Worm (Caenorhabditis elegans): ENCODE measurements around the gene srw-133.

DNA sequence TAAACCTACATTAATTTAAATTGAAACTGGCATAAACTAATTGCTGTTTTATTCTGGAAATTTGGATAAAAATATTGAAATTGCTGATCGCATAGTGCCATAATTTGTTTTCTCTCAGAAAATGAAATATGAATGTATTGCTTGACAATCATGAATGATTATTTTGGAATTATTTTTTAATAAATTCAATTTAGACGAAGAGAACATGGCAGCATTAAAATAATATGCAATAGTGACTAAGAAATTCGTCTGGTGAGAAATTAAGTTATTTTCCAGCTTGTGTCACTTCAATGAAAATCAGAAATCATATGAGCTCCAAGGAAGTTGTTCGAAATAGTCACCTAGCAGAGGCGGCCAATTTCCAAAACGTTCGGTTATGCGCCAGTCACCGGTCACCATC is at the start of gene srw-133:
- TF ChIP-seq sptf-1 (tag; optimal IDR thresholded peaks at IDR 0.05) (no peak), snpc-4 (tag; optimal IDR thresholded peaks at IDR 0.05) (no peak), nhr-28 (tag; optimal IDR thresholded peaks at IDR 0.05) (no peak), elt-3 (tag; optimal IDR thresholded peaks at IDR 0.05) (no peak), ztf-11 (tag; optimal IDR thresholded peaks at IDR 0.05) (no peak), blmp-1 (tag; optimal IDR thresholded peaks at IDR 0.05) (no peak), nhr-12 (tag; optimal IDR thresholded peaks at IDR 0.05) (no peak), nhr-76 (tag; optimal IDR thresholded peaks at IDR 0.05) (no peak), nhr-237 (tag; optimal IDR thresholded peaks at IDR 0.05) (no peak), lin-13 (tag; optimal IDR thresholded peaks at IDR 0.05) (no peak), elt-1 (tag; optimal IDR thresholded peaks at IDR 0.05; ENCODE audit: borderline replicate concordance, insufficient read depth) (no peak), unc-39 (tag; optimal IDR thresholded peaks at IDR 0.05) (no peak), unc-62 (GFP tag; optimal IDR thresholded peaks at IDR 0.05) (no peak), flh-1 (GFP tag; optimal IDR thresholded peaks at IDR 0.05) (no peak)

All from whole organism, mixed stage, embryonic.